Fruit fly (Drosophila melanogaster) whole organism, embryonic: ENCODE results near the gene Jon25Bi.
A peak's percentile ranks its signal among the peaks of the same experiment; 100 is the strongest.

Experiments
- Adf1 ChIP-seq: fragments of 200-800 bp; sonication (Bioruptor generic); IDR thresholded peaks from 2 replicates; pipeline ENCODE4 v1.3.6; 2022; ENCODE audit warnings: missing biosample characterization, missing genetic modification characterization
- Antp ChIP-seq: fragments of 200-800 bp; sonication (Bioruptor generic); optimal IDR thresholded peaks from 3 replicates; lab custom pipeline; 2016; ENCODE audit warnings: missing biosample characterization, missing genetic modification characterization
- Blimp-1 ChIP-seq: fragments of 200-800 bp; sonication (Bioruptor generic); optimal IDR thresholded peaks from 3 replicates; lab custom pipeline; 2018; ENCODE audit warnings: missing biosample characterization, missing genetic modification characterization, mild to moderate bottlenecking, moderate library complexity, missing genetic modification reagents
- CG10267 ChIP-seq: fragments of 200-800 bp; sonication (Bioruptor generic); optimal IDR thresholded peaks from 2 replicates; lab custom pipeline; 2018; ENCODE audit warnings: missing biosample characterization, mild to moderate bottlenecking, missing genetic modification characterization, moderate library complexity
- CG10462 ChIP-seq: fragments of 200-800 bp; sonication (Bioruptor generic); optimal IDR thresholded peaks from 2 replicates; lab custom pipeline; 2016; ENCODE audit warnings: missing biosample characterization, missing genetic modification characterization
- CG10959 ChIP-seq: fragments of 200-800 bp; sonication (Bioruptor generic); IDR thresholded peaks from 2 replicates; pipeline ENCODE4 v1.3.6; 2022; ENCODE audit warnings: missing biosample characterization, missing genetic modification characterization
- CG11456 ChIP-seq: fragments of 200-800 bp; sonication (Bioruptor generic); IDR thresholded peaks from 3 replicates; pipeline ENCODE4 v1.3.6; 2022; ENCODE audit warnings: missing biosample characterization, missing genetic modification characterization
- CG11696 ChIP-seq: fragments of 200-800 bp; sonication (Bioruptor generic); IDR thresholded peaks from 2 replicates; pipeline ENCODE4 v1.3.6; 2022; ENCODE audit warnings: missing biosample characterization, missing genetic modification characterization
- CG12744 ChIP-seq: fragments of 200-800 bp; sonication (Bioruptor generic); optimal IDR thresholded peaks from 2 replicates; lab custom pipeline; 2016; ENCODE audit warnings: missing biosample characterization, missing genetic modification characterization
- CG12769 ChIP-seq: fragments of 200-800 bp; sonication (Bioruptor generic); optimal IDR thresholded peaks from 2 replicates; lab custom pipeline; 2019; ENCODE audit warnings: missing biosample characterization, mild to moderate bottlenecking, missing genetic modification characterization, moderate library complexity
- CG14050 ChIP-seq: fragments of 200-800 bp; sonication (Bioruptor generic); IDR thresholded peaks from 3 replicates; pipeline ENCODE4 v1.3.6; 2022; ENCODE audit warnings: missing biosample characterization, missing genetic modification characterization
- CG14667 ChIP-seq: fragments of 200-800 bp; sonication (Bioruptor generic); IDR thresholded peaks from 2 replicates; pipeline ENCODE4 v1.3.6; 2022; ENCODE audit warnings: missing biosample characterization, missing genetic modification characterization
- CG1602 ChIP-seq: fragments of 200-800 bp; sonication (Bioruptor generic); optimal IDR thresholded peaks from 3 replicates; lab custom pipeline; 2016; ENCODE audit warnings: missing biosample characterization, missing genetic modification characterization
- CG1647 ChIP-seq: fragments of 200-800 bp; sonication (Bioruptor generic); optimal IDR thresholded peaks from 3 replicates; lab custom pipeline; 2016; ENCODE audit warnings: missing biosample characterization, missing genetic modification characterization
- CG17328 ChIP-seq: fragments of 200-800 bp; sonication (Bioruptor generic); IDR thresholded peaks from 2 replicates; pipeline ENCODE4 v1.3.6; 2022; ENCODE audit warnings: missing biosample characterization, missing genetic modification characterization
- CG1792 ChIP-seq: fragments of 200-800 bp; sonication (Bioruptor generic); optimal IDR thresholded peaks from 2 replicates; lab custom pipeline; 2016; ENCODE audit warnings: missing biosample characterization, missing genetic modification characterization
- CG18011 ChIP-seq: fragments of 200-800 bp; sonication (Bioruptor generic); optimal IDR thresholded peaks from 2 replicates; lab custom pipeline; 2017; ENCODE audit warnings: missing biosample characterization, missing genetic modification characterization, mild to moderate bottlenecking, moderate library complexity, missing genotype
- CG6254 ChIP-seq: fragments of 200-800 bp; sonication (Bioruptor generic); optimal IDR thresholded peaks from 3 replicates; lab custom pipeline; 2017; ENCODE audit warnings: mild to moderate bottlenecking, missing biosample characterization, missing genetic modification reagents, missing genetic modification characterization
- CG6791 ChIP-seq: fragments of 200-800 bp; sonication (Bioruptor generic); IDR thresholded peaks from 3 replicates; pipeline ENCODE4 v1.3.6; 2022; ENCODE audit warnings: missing biosample characterization, missing genetic modification characterization; ENCODE audit not compliant: partially characterized antibody
- CG6854 ChIP-seq: fragments of 200-800 bp; sonication (Bioruptor generic); optimal IDR thresholded peaks from 3 replicates; lab custom pipeline; 2017; ENCODE audit warnings: missing biosample characterization, mild to moderate bottlenecking, missing genetic modification characterization
- CG7271 ChIP-seq: fragments of 200-800 bp; sonication (Bioruptor generic); optimal IDR thresholded peaks from 2 replicates; lab custom pipeline; 2018; ENCODE audit warnings: missing biosample characterization, mild to moderate bottlenecking, missing genetic modification characterization, moderate library complexity
- CG7786 ChIP-seq: fragments of 200-800 bp; sonication (Bioruptor generic); optimal IDR thresholded peaks from 2 replicates; lab custom pipeline; 2016; ENCODE audit warnings: missing biosample characterization, missing genetic modification characterization
- CG7963 ChIP-seq: fragments of 200-800 bp; sonication (Bioruptor generic); IDR thresholded peaks from 3 replicates; pipeline ENCODE4 v1.3.6; 2022; ENCODE audit warnings: missing biosample characterization, missing genetic modification characterization; ENCODE audit not compliant: partially characterized antibody
- CG9609 ChIP-seq: fragments of 200-800 bp; sonication (Bioruptor generic); optimal IDR thresholded peaks from 3 replicates; lab custom pipeline; 2016; ENCODE audit warnings: missing biosample characterization, missing genetic modification characterization
- CTCF ChIP-seq: fragments of 200-800 bp; sonication (Bioruptor generic); optimal IDR thresholded peaks from 2 replicates; lab custom pipeline; 2017; ENCODE audit warnings: missing biosample characterization, mild to moderate bottlenecking, missing genetic modification characterization, moderate library complexity
- D19B ChIP-seq: fragments of 200-800 bp; sonication (Bioruptor generic); optimal IDR thresholded peaks from 2 replicates; lab custom pipeline; 2017; ENCODE audit warnings: missing biosample characterization, mild to moderate bottlenecking, missing genetic modification characterization
- Fer3 ChIP-seq: fragments of 200-800 bp; sonication (Bioruptor generic); optimal IDR thresholded peaks from 2 replicates; lab custom pipeline; 2018; ENCODE audit warnings: missing biosample characterization, mild to moderate bottlenecking, missing genetic modification characterization, moderate library complexity
- HLHmδ ChIP-seq: fragments of 200-800 bp; sonication (Bioruptor generic); optimal IDR thresholded peaks from 2 replicates; lab custom pipeline; 2018; ENCODE audit warnings: missing biosample characterization, mild to moderate bottlenecking, missing genetic modification characterization, moderate library complexity
- Hr39 ChIP-seq: fragments of >200 bp; optimal IDR thresholded peaks from 2 replicates; lab custom pipeline; 2017
- MTF-1 ChIP-seq: fragments of 200-800 bp; sonication (Bioruptor generic); optimal IDR thresholded peaks from 2 replicates; lab custom pipeline; 2018; ENCODE audit warnings: missing biosample characterization, mild to moderate bottlenecking, missing genetic modification characterization, borderline replicate concordance
- Nf-YC ChIP-seq: fragments of 200-800 bp; optimal IDR thresholded peaks from 3 replicates; lab custom pipeline; 2019; ENCODE audit warnings: missing biosample characterization, mild to moderate bottlenecking, missing genetic modification characterization, moderate library complexity
- Oaz ChIP-seq: fragments of 200-800 bp; sonication (Bioruptor generic); IDR thresholded peaks from 2 replicates; pipeline ENCODE4 v1.3.6; 2022; ENCODE audit warnings: missing biosample characterization, missing genetic modification characterization
- Oli ChIP-seq: fragments of 200-800 bp; sonication (Bioruptor generic); optimal IDR thresholded peaks from 2 replicates; lab custom pipeline; 2018; ENCODE audit warnings: missing biosample characterization, mild to moderate bottlenecking, missing genetic modification characterization, moderate library complexity
- Opbp ChIP-seq: fragments of 200-800 bp; sonication (Bioruptor generic); IDR thresholded peaks from 3 replicates; pipeline ENCODE4 v1.3.6; 2022; ENCODE audit warnings: missing biosample characterization, missing genetic modification characterization; ENCODE audit not compliant: partially characterized antibody
- ash1 ChIP-seq: fragments of 200-800 bp; sonication (Bioruptor generic); optimal IDR thresholded peaks from 2 replicates; lab custom pipeline; 2018; ENCODE audit warnings: missing biosample characterization, mild to moderate bottlenecking, missing genetic modification characterization
- az2 ChIP-seq: fragments of 200-800 bp; sonication (Bioruptor generic); optimal IDR thresholded peaks from 3 replicates; lab custom pipeline; 2016; ENCODE audit warnings: missing biosample characterization, missing genetic modification characterization
- caup ChIP-seq: fragments of 200-800 bp; sonication (Bioruptor generic); optimal IDR thresholded peaks from 3 replicates; lab custom pipeline; 2017; ENCODE audit warnings: missing biosample characterization, mild to moderate bottlenecking, missing genetic modification characterization, moderate library complexity; ENCODE audit not compliant: severe bottlenecking
- corto ChIP-seq: fragments of 200-800 bp; sonication (Bioruptor generic); optimal IDR thresholded peaks from 2 replicates; lab custom pipeline; 2016; ENCODE audit warnings: missing biosample characterization, mild to moderate bottlenecking, missing genetic modification characterization, moderate library complexity
- en ChIP-seq: fragments of 200-800 bp; sonication (Bioruptor generic); optimal IDR thresholded peaks from 2 replicates; lab custom pipeline; 2016; ENCODE audit warnings: missing biosample characterization, missing genetic modification characterization
- fd102C ChIP-seq: fragments of 200-800 bp; sonication (Bioruptor generic); optimal IDR thresholded peaks from 2 replicates; lab custom pipeline; 2018; ENCODE audit warnings: missing biosample characterization, mild to moderate bottlenecking, missing genetic modification characterization, moderate library complexity
- ftz-f1 ChIP-seq: fragments of 200-800 bp; sonication (Bioruptor generic); optimal IDR thresholded peaks from 2 replicates; lab custom pipeline; 2016; ENCODE audit warnings: missing biosample characterization, missing genetic modification characterization
- ham ChIP-seq: fragments of 200-800 bp; sonication (Bioruptor generic); IDR thresholded peaks from 2 replicates; pipeline ENCODE4 v1.3.6; 2022; ENCODE audit warnings: missing biosample characterization, missing genetic modification characterization
- hkb ChIP-seq, 2 experiments: fragments of 200-800 bp in 1 of 2; fragments of >200 bp in 1 of 2; sonication (Bioruptor generic) in 1 of 2; IDR thresholded peaks in 1 of 2; optimal IDR thresholded peaks in 1 of 2; 2 replicates each; pipeline versions ENCODE4 v1.3.6 to Lab custom; 2017 to 2022; ENCODE audit warnings: missing biosample characterization in 1 of 2, missing genetic modification characterization in 1 of 2
- jumu ChIP-seq: fragments of 200-800 bp; sonication (Bioruptor generic); optimal IDR thresholded peaks from 3 replicates; lab custom pipeline; 2016; ENCODE audit warnings: missing biosample characterization, missing genetic modification characterization
- mirr ChIP-seq: fragments of 200-800 bp; sonication (Bioruptor generic); optimal IDR thresholded peaks from 3 replicates; lab custom pipeline; 2018; ENCODE audit warnings: missing biosample characterization, mild to moderate bottlenecking, missing genetic modification characterization
- slou ChIP-seq: fragments of 200-800 bp; sonication (Bioruptor generic); optimal IDR thresholded peaks from 3 replicates; lab custom pipeline; 2016; ENCODE audit warnings: missing biosample characterization, missing genetic modification characterization
- tin ChIP-seq: fragments of 200-800 bp; sonication (Bioruptor generic); optimal IDR thresholded peaks from 3 replicates; lab custom pipeline; 2016; ENCODE audit warnings: missing biosample characterization, missing genetic modification characterization
- toy ChIP-seq: fragments of 200-800 bp; sonication (Bioruptor generic); IDR thresholded peaks from 2 replicates; pipeline ENCODE4 v1.3.6; 2022; ENCODE audit warnings: missing biosample characterization, missing genetic modification characterization
- zfh1 ChIP-seq: fragments of 200-800 bp; sonication (Bioruptor generic); IDR thresholded peaks from 3 replicates; pipeline ENCODE4 v1.3.6; 2022; ENCODE audit warnings: missing biosample characterization, missing genetic modification characterization

Jon25Bi gene

DNA sequence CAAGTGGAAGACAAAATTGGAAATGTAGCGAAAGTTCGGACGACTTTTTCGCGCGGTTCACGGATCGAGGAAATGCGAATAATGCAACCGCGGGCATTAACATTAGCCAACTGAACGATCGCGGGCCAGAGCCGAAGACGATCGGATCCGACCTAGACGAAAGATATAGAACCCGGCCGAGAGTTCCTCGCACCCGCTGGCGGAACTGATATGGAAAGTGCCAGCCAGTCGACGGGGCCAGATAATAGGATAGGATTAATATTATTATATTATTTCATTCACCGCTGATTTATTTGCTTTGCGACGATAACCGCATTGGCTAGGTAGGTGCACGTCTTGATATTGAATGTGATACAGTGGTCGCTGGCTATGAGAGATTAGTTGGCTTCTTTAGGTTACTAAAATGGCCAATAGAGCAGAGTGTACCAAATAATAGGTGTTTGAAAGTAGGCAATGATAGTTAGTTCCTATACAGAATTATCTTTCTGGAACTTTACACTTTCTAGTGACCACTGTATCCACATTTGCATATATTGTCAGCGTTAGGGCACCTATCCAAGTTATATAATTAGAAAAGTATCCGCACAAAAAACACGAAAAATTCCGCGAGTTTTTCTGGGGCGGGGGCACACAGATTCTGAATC is 44.6 kb upstream of the Jon25Bi start (continued):
- peak; percentile 58 for TF ChIP-seq CG7786 (GFP tag; lab: Kevin White, UChicago)
- TF ChIP-seq CG10267 (tag; lab: Kevin White, UChicago), result peak; percentile 10
- TF ChIP-seq Antp, result peak; percentile 57
- TF ChIP-seq Adf1 (GFP tag; lab: Robert Waterston, UW), result no peak
- TF ChIP-seq Hr39 (lab: Kevin White, UChicago), result no peak
- TF ChIP-seq Nf-YC, result peak; percentile 1
- TF ChIP-seq corto (GFP tag; lab: Kevin White, UChicago), result peak; percentile 40
- TF ChIP-seq CG12769 (tag; lab: Kevin White, UChicago), result peak; percentile 76
- TF ChIP-seq CG17328 (GFP tag; lab: Robert Waterston, UW), result peak; percentile 74
- TF ChIP-seq CG6854 (GFP tag; lab: Kevin White, UChicago), result peak; percentile 36
- peak; percentile 67 for TF ChIP-seq MTF-1 (GFP tag; lab: Kevin White, UChicago)
- TF ChIP-seq hkb (optimal IDR thresholded peaks at IDR 0.05; lab: Kevin White, UChicago), result no peak
- TF ChIP-seq hkb (GFP tag; IDR thresholded peaks at IDR 0.05; lab: Robert Waterston, UW), result peak; percentile 64
- TF ChIP-seq CG1647 (GFP tag; lab: Kevin White, UChicago), result peak; percentile 36
- TF ChIP-seq CG1792 (GFP tag; lab: Kevin White, UChicago), result peak; percentile 37
- TF ChIP-seq Opbp (GFP tag; lab: Robert Waterston, UW), result no peak
- peak; percentile 62 for TF ChIP-seq Blimp-1 (GFP tag; lab: Kevin White, UChicago)
- no peak for TF ChIP-seq CG7271 (tag; lab: Kevin White, UChicago)
- TF ChIP-seq Fer3 (tag; lab: Kevin White, UChicago), result peak; percentile 69
- TF ChIP-seq CG1602 (GFP tag; lab: Kevin White, UChicago), result no peak
- peak; percentile 11 for TF ChIP-seq mirr (GFP tag; lab: Kevin White, UChicago)
- TF ChIP-seq CG10959 (GFP tag; lab: Robert Waterston, UW), result peak; percentile 67
- TF ChIP-seq CG10462, result peak; percentile 14
- TF ChIP-seq CG7963 (GFP tag; lab: Robert Waterston, UW), result no peak
- no peak for TF ChIP-seq fd102C (GFP tag; lab: Kevin White, UChicago)
- no peak for TF ChIP-seq Oaz (GFP tag; lab: Robert Waterston, UW)
- TF ChIP-seq CG11696 (GFP tag; lab: Robert Waterston, UW), result no peak; the same call in 1 of the 2 replicates
- peak; percentile 41 for TF ChIP-seq caup (GFP tag; lab: Kevin White, UChicago)
- no peak for TF ChIP-seq ash1
- no peak for TF ChIP-seq CG18011
- peak; percentile 65 for TF ChIP-seq CG14667 (GFP tag; lab: Robert Waterston, UW)
- peak; percentile 34 for TF ChIP-seq CG6254
- TF ChIP-seq Oli (tag; lab: Kevin White, UChicago), result peak; percentile 74
- no peak for TF ChIP-seq CG6791
- peak; percentile 48 for TF ChIP-seq jumu (GFP tag; lab: Kevin White, UChicago)
- peak; percentile 71 for TF ChIP-seq CG11456 (GFP tag; lab: Robert Waterston, UW)
- peak; percentile 79 for TF ChIP-seq zfh1 (GFP tag; lab: Robert Waterston, UW)
- no peak for TF ChIP-seq toy (GFP tag; lab: Robert Waterston, UW)
- TF ChIP-seq CTCF, result peak; percentile 26
- 0 out of 3 replicates have a peak, but pooled peaks have one; percentile 22 for TF ChIP-seq CG14050 (GFP tag; lab: Robert Waterston, UW)
- peak; percentile 47 for TF ChIP-seq az2 (GFP tag; lab: Kevin White, UChicago)
- no peak for TF ChIP-seq ham
- peak; percentile 28 for TF ChIP-seq CG9609
- TF ChIP-seq tin (GFP tag; lab: Kevin White, UChicago), result peak; percentile 69
- TF ChIP-seq slou (GFP tag; lab: Kevin White, UChicago), result peak; percentile 27
- TF ChIP-seq en, result peak; percentile 16
- peak; percentile 53 for TF ChIP-seq D19B
- TF ChIP-seq ftz-f1 (GFP tag; lab: Kevin White, UChicago), result no peak
- no peak for TF ChIP-seq CG12744
- no peak for TF ChIP-seq HLHmδ (GFP tag; lab: Kevin White, UChicago)
